Worm (Caenorhabditis elegans): ENCODE results near the gene sek-4.

- TF ChIP-seq hlh-30 (tag; optimal IDR thresholded peaks at IDR 0.05; ENCODE audit: insufficient read depth) = no peak
- no peak for TF ChIP-seq T23F11.4 (GFP tag; optimal IDR thresholded peaks at IDR 0.05)
- TF ChIP-seq fkh-10 (GFP tag; optimal IDR thresholded peaks at IDR 0.05) = no peak
- TF ChIP-seq hlh-13 (GFP tag; optimal IDR thresholded peaks at IDR 0.05) = no peak
- no peak for TF ChIP-seq elt-4 (tag; optimal IDR thresholded peaks at IDR 0.05)
- no peak for TF ChIP-seq unc-86 (tag; optimal IDR thresholded peaks at IDR 0.05)
- no peak for TF ChIP-seq nhr-11 (tag; optimal IDR thresholded peaks at IDR 0.05)
- no peak for TF ChIP-seq pag-3 (tag; optimal IDR thresholded peaks at IDR 0.05; ENCODE audit: borderline replicate concordance)
- no peak for TF ChIP-seq ama-1 (optimal IDR thresholded peaks at IDR 0.05)
- TF ChIP-seq syd-9 (tag; optimal IDR thresholded peaks at IDR 0.05) = no peak
- no peak for TF ChIP-seq dmd-4 (tag; optimal IDR thresholded peaks at IDR 0.05; ENCODE audit: borderline replicate concordance)
- TF ChIP-seq ets-4 (tag; optimal IDR thresholded peaks at IDR 0.05) = no peak
- TF ChIP-seq ztf-16 (tag; optimal IDR thresholded peaks at IDR 0.05) = no peak
These were observed 11.7 kb downstream of the sek-4 start, which contains the start of gene kcnl-3 for ce11 chrX:5386558-5386957.
